Worm (Caenorhabditis elegans) whole organism, L3 larva: Measurements from ENCODE around the gene coh-3.

Experiments used
- aly-2 ChIP-seq: fragments of 150-350 bp; optimal IDR thresholded peaks from 2 replicates; lab custom pipeline; 2014; ENCODE audit warnings: missing biosample characterization, missing genetic modification characterization
- ama-1 ChIP-seq: fragments of 150-350 bp; optimal IDR thresholded peaks from 2 replicates; lab custom pipeline; 2018
- ceh-82 ChIP-seq: fragments of 150-350 bp; optimal IDR thresholded peaks from 2 replicates; lab custom pipeline; 2014; ENCODE audit warnings: missing biosample characterization, missing genetic modification characterization
- ceh-9 ChIP-seq: sonication (generic microtip); optimal IDR thresholded peaks from 2 replicates; lab custom pipeline; 2018; ENCODE audit warnings: missing biosample characterization, missing genetic modification characterization
- egl-5 ChIP-seq: fragments of 150-350 bp; optimal IDR thresholded peaks from 2 replicates; lab custom pipeline; 2017; ENCODE audit warnings: missing biosample characterization, missing genetic modification reagents, missing genetic modification characterization, inconsistent platforms
- elt-1 ChIP-seq: fragments of 150-350 bp; optimal IDR thresholded peaks from 2 replicates; lab custom pipeline; 2014; ENCODE audit warnings: missing biosample characterization, missing genetic modification characterization
- elt-2 ChIP-seq: sonication (generic microtip); optimal IDR thresholded peaks from 2 replicates; lab custom pipeline; 2016; ENCODE audit warnings: missing genetic modification reagents, mild to moderate bottlenecking, missing genetic modification characterization, missing compliant biosample characterization
- elt-3 ChIP-seq, 3 experiments: fragments of 150-350 bp in 1 of 3; sonication (generic microtip) in 2 of 3; optimal IDR thresholded peaks; 2 replicates in 2 of 3; 4 replicates in 1 of 3; lab custom pipeline; 2014 to 2017; ENCODE audit warnings: missing biosample characterization in 3 of 3, missing genetic modification characterization in 3 of 3
- eor-1 ChIP-seq, 2 experiments: fragments of 150-350 bp; optimal IDR thresholded peaks; 2 replicates each; lab custom pipeline; 2014 to 2018; ENCODE audit warnings: missing biosample characterization in 2 of 2, missing genetic modification characterization in 2 of 2
- fkh-10 ChIP-seq: sonication (generic microtip); optimal IDR thresholded peaks from 2 replicates; lab custom pipeline; 2017; ENCODE audit warnings: missing biosample characterization, missing genetic modification reagents, missing genetic modification characterization
- fos-1 ChIP-seq: fragments of 150-350 bp; optimal IDR thresholded peaks from 2 replicates; lab custom pipeline; 2014; ENCODE audit warnings: missing biosample characterization, missing genetic modification characterization
- hmg-11 ChIP-seq: sonication (generic microtip); optimal IDR thresholded peaks from 2 replicates; lab custom pipeline; 2016; ENCODE audit warnings: missing genetic modification characterization, missing compliant biosample characterization
- jun-1 ChIP-seq: fragments of 150-350 bp; optimal IDR thresholded peaks from 2 replicates; lab custom pipeline; 2014; ENCODE audit warnings: missing biosample characterization, missing genetic modification reagents, missing genetic modification characterization
- lin-39 ChIP-seq: fragments of 150-350 bp; optimal IDR thresholded peaks from 2 replicates; lab custom pipeline; 2018; ENCODE audit warnings: missing biosample characterization, missing genetic modification reagents, missing genetic modification characterization
- lsy-12 ChIP-seq: sonication (generic microtip); optimal IDR thresholded peaks from 2 replicates; lab custom pipeline; 2016; ENCODE audit warnings: mild to moderate bottlenecking, missing genetic modification characterization, missing compliant biosample characterization
- mml-1 ChIP-seq: fragments of 150-350 bp; sonication (generic microtip); optimal IDR thresholded peaks from 3 replicates; lab custom pipeline; 2014; ENCODE audit warnings: missing biosample characterization, missing genetic modification characterization
- nhr-11 ChIP-seq: fragments of 150-350 bp; optimal IDR thresholded peaks from 2 replicates; lab custom pipeline; 2014; ENCODE audit warnings: missing biosample characterization, missing genetic modification characterization
- nhr-12 ChIP-seq: fragments of 150-350 bp; optimal IDR thresholded peaks from 2 replicates; lab custom pipeline; 2014; ENCODE audit warnings: missing biosample characterization, missing genetic modification characterization
- nhr-23 ChIP-seq: fragments of 150-350 bp; optimal IDR thresholded peaks from 2 replicates; lab custom pipeline; 2014; ENCODE audit warnings: missing biosample characterization, missing genetic modification reagents, missing genetic modification characterization
- nhr-25 ChIP-seq: sonication (generic microtip); optimal IDR thresholded peaks from 2 replicates; lab custom pipeline; 2017; ENCODE audit warnings: missing biosample characterization, missing genetic modification characterization
- nhr-43 ChIP-seq: sonication (generic microtip); optimal IDR thresholded peaks from 2 replicates; lab custom pipeline; 2016; ENCODE audit warnings: mild to moderate bottlenecking, missing genetic modification characterization, missing compliant biosample characterization; ENCODE audit not compliant: poor library complexity, severe bottlenecking
- nhr-67 ChIP-seq: fragments of 150-350 bp; optimal IDR thresholded peaks from 2 replicates; lab custom pipeline; 2014; ENCODE audit warnings: missing biosample characterization, missing genetic modification characterization
- nhr-76 ChIP-seq: fragments of 150-350 bp; sonication (generic microtip); optimal IDR thresholded peaks from 5 replicates; lab custom pipeline; 2014; ENCODE audit warnings: missing biosample characterization, missing genetic modification characterization
- pha-4 ChIP-seq: fragments of 150-350 bp; optimal IDR thresholded peaks from 2 replicates; lab custom pipeline; 2014; ENCODE audit warnings: missing biosample characterization, missing genetic modification reagents, missing genetic modification characterization
- pqm-1 ChIP-seq: fragments of 150-350 bp; optimal IDR thresholded peaks from 2 replicates; lab custom pipeline; 2017; ENCODE audit warnings: missing biosample characterization, missing genetic modification characterization, inconsistent platforms
- sea-2 ChIP-seq: fragments of 150-350 bp; sonication (generic microtip); optimal IDR thresholded peaks from 4 replicates; lab custom pipeline; 2014; ENCODE audit warnings: missing biosample characterization, missing genetic modification reagents, missing genetic modification characterization
- skn-1 ChIP-seq: fragments of 150-350 bp; optimal IDR thresholded peaks from 2 replicates; lab custom pipeline; 2014; ENCODE audit warnings: missing biosample characterization, missing genetic modification characterization
- snpc-4 ChIP-seq: fragments of 150-350 bp; optimal IDR thresholded peaks from 2 replicates; lab custom pipeline; 2014; ENCODE audit warnings: missing biosample characterization, missing genetic modification characterization
- tbx-2 ChIP-seq: sonication (generic microtip); optimal IDR thresholded peaks from 2 replicates; lab custom pipeline; 2016; ENCODE audit warnings: mild to moderate bottlenecking, missing genetic modification characterization, missing compliant biosample characterization
- unc-39 ChIP-seq: sonication (generic microtip); optimal IDR thresholded peaks from 4 replicates; lab custom pipeline; 2017; ENCODE audit warnings: missing biosample characterization, missing genetic modification characterization
- unc-62 ChIP-seq: fragments of 150-350 bp; sonication (generic microtip); optimal IDR thresholded peaks from 4 replicates; lab custom pipeline; 2014; ENCODE audit warnings: missing biosample characterization, missing genetic modification reagents, missing genetic modification characterization
- ztf-4 ChIP-seq: fragments of 150-350 bp; optimal IDR thresholded peaks from 2 replicates; lab custom pipeline; 2014; ENCODE audit warnings: missing biosample characterization, missing genetic modification characterization

The coh-3 gene

DNA sequence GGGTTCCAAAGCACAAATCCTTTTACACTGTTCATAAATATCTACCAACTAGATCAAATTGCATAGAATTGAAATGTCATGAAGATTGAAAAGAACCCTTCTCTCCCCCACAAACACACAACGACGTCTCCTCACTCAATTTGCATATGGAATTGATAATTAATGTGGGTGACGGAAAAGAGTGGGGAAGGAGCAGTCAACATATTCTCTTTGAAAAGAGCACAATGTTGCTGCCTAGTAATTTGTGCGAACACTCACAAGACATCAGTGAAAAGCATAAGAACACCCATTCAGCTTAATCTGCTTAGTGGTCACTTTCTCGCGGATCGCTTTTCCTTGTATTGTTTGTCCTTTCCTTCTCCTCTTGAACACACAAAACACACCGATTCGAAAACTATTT, 39.2 kb downstream of the coh-3 start:
- TF ChIP-seq nhr-25 (no peak), pha-4 (tag; lab: Kevin White, UChicago) (peak; percentile 18)
- TF ChIP-seq, all 47 proteins: peak for 1

DNA sequence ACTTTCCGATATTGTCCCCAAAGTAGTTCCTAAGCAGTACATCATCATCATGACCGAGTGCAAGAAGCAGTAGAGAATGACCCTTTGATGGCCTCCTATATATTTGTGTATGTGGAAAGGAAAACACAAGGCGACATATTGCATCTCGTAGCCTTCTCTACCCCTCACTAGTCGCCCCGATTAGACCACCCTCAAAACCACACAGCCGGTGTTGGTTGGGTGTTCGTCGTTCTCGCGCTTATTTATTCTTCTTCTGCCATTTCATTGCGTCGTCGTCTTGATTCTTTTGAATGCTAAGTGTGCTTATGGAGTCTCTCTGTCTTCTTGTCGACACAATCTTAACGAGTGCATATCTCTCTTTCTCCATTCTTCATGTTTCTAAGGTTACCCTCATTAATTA, 41.0 kb downstream of the coh-3 start:
- no peak for TF ChIP-seq ztf-4
- TF ChIP-seq nhr-23 (tag; lab: Kevin White, UChicago), result no peak
- TF ChIP-seq unc-39, result no peak
- TF ChIP-seq nhr-67 (tag; lab: Kevin White, UChicago), result no peak
- no peak for TF ChIP-seq lin-39 (tag; lab: Kevin White, UChicago)
- TF ChIP-seq pha-4 (tag; lab: Kevin White, UChicago), result no peak
- TF ChIP-seq nhr-76, result no peak
- no peak for TF ChIP-seq tbx-2
- TF ChIP-seq jun-1 (tag; lab: Kevin White, UChicago), result no peak
- TF ChIP-seq fkh-10 (GFP tag; lab: Kevin White, UChicago), result no peak
- no peak for TF ChIP-seq nhr-12 (tag; lab: Kevin White, UChicago)
- TF ChIP-seq sea-2 (GFP tag; lab: Kevin White, UChicago), result no peak
- TF ChIP-seq elt-2, result no peak

- TF ChIP-seq unc-62 (GFP tag; lab: Kevin White, UChicago), result no peak
- TF ChIP-seq fos-1 (tag; lab: Kevin White, UChicago), result no peak
- TF ChIP-seq nhr-23 (tag; lab: Kevin White, UChicago), result peak; percentile 16
- TF ChIP-seq nhr-25, result peak; percentile 21
- TF ChIP-seq elt-2, result no peak
- no peak for TF ChIP-seq eor-1 (tag; optimal IDR thresholded peaks at IDR 0.05; lab: Kevin White, UChicago)
- no peak for TF ChIP-seq elt-1
- TF ChIP-seq pha-4 (tag; lab: Kevin White, UChicago), result peak; percentile 59
- no peak for TF ChIP-seq nhr-67 (tag; lab: Kevin White, UChicago)
- TF ChIP-seq nhr-11 (tag; lab: Kevin White, UChicago), result no peak
- no peak for TF ChIP-seq skn-1 (tag; lab: Kevin White, UChicago)
- no peak for TF ChIP-seq ztf-4
- no peak for TF ChIP-seq elt-3 (tag; optimal IDR thresholded peaks at IDR 0.05; lab: Kevin White, UChicago)
- no peak for TF ChIP-seq mml-1
- peak; percentile 15 for TF ChIP-seq ama-1 (lab: Kevin White, UChicago)
- TF ChIP-seq aly-2 (tag; lab: Kevin White, UChicago), result no peak
- no peak for TF ChIP-seq snpc-4 (tag; lab: Kevin White, UChicago)
- no peak for TF ChIP-seq hmg-11 (tag; lab: Kevin White, UChicago)
- TF ChIP-seq ceh-82, result no peak
- no peak for TF ChIP-seq nhr-12 (tag; lab: Kevin White, UChicago)
- no peak for TF ChIP-seq ceh-9 (tag; lab: Kevin White, UChicago)
- no peak for TF ChIP-seq egl-5
Observed at ce11 chrV:14499074-14499864, 42.0 kb downstream of the coh-3 start.

DNA sequence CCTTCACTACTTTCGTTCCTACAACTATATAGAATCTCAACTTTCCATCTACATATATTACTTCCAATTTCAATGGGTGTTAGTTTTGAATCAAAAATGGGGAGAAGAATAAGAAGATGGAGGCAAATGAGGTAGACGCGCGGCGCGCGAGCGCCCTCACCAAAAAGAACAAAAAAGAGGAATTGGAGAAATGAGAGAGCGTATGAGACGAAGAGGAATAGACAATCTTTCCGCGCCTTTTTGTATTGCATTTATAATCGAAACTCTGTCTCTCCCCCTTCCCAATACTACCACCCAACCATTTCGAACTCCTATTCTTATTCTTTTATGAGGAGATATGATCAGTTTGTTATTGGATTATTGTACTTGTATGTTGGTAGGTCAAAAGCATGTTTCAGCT, 43.3 kb downstream of the coh-3 start:
- no peak for TF ChIP-seq fos-1 (tag; lab: Kevin White, UChicago)
- no peak for TF ChIP-seq elt-3 (tag; optimal IDR thresholded peaks at IDR 0.05; lab: Kevin White, UChicago)
- no peak for TF ChIP-seq egl-5
- TF ChIP-seq skn-1 (tag; lab: Kevin White, UChicago), result no peak
- TF ChIP-seq mml-1, result no peak
- TF ChIP-seq lsy-12 (tag; lab: Kevin White, UChicago), result no peak
- TF ChIP-seq ceh-9 (tag; lab: Kevin White, UChicago), result no peak
- no peak for TF ChIP-seq jun-1 (tag; lab: Kevin White, UChicago)
- no peak for TF ChIP-seq unc-39
- TF ChIP-seq nhr-67 (tag; lab: Kevin White, UChicago), result no peak
- TF ChIP-seq ceh-82, result no peak
- no peak for TF ChIP-seq tbx-2
- no peak for TF ChIP-seq nhr-43
- TF ChIP-seq, all 47 proteins: peak for 0

DNA sequence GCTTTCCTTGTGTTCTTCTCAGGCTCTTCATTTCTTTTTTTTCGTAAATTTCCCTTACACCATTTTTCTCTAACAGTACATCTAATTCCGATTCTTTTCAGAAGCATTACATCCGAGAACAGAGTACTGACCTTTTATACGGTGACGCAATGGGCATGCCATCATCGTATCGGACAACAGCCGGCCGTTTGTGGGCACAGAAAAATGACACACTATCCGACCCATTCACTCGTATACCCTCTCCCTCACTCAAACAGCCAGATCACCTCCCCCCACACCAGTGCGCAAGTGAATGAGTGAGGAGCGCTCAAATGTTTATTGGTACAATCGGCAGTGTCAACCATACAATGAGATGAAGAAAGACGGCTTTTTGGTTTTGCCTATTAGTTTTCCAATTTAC, 43.9 kb downstream of the coh-3 start, which contains the start of gene R02D5.24:
TSS of gene R02D5.24 (plus strand) at position 205 of the 400 bp plus-strand sequence.
- TF ChIP-seq mml-1, result no peak
- TF ChIP-seq pqm-1 (tag; lab: Kevin White, UChicago), result no peak
- peak; percentile 53 for TF ChIP-seq pha-4 (tag; lab: Kevin White, UChicago)
- TF ChIP-seq elt-3 (tag; optimal IDR thresholded peaks at IDR 0.05; lab: Kevin White, UChicago), result no peak
